Worm (Caenorhabditis elegans) whole organism, midembryonic: ENCODE results near the gene F02D8.4.
"Not testable (repeated sequence)": the region's sequence is repeated elsewhere in the genome, so short reads cannot be mapped to it uniquely, and the experiment has no call there.

Experiments used
- T22C8.4 ChIP-seq: fragments of 200-800 bp; sonication (Bioruptor generic); IDR thresholded peaks from 2 replicates; pipeline ENCODE4 v1.3.6; 2022; ENCODE audit warnings: missing genetic modification characterization, missing compliant biosample characterization
- cog-1 ChIP-seq: sonication (generic microtip); optimal IDR thresholded peaks from 2 replicates; lab custom pipeline; 2016; ENCODE audit warnings: missing genetic modification characterization, missing compliant biosample characterization
- flt-1 ChIP-seq: fragments of 200-800 bp; sonication (Bioruptor generic); IDR thresholded peaks from 2 replicates; pipeline ENCODE4 v1.3.6; 2022; ENCODE audit warnings: missing genetic modification characterization, missing compliant biosample characterization
- klf-2 ChIP-seq: fragments of 200-800 bp; sonication (Bioruptor generic); conservative IDR thresholded peaks from 2 replicates; pipeline ENCODE4 v1.3.6; 2022; ENCODE audit warnings: missing genetic modification reagents, missing genetic modification characterization, missing compliant biosample characterization
- med-1 ChIP-seq: sonication (generic microtip); optimal IDR thresholded peaks from 2 replicates; lab custom pipeline; 2017; ENCODE audit warnings: missing genetic modification characterization, mild to moderate bottlenecking, missing compliant biosample characterization, antibody characterized with exemption, missing genetic modification reagents; ENCODE audit not compliant: insufficient read depth
- ref-1 ChIP-seq: fragments of 200-800 bp; sonication (Bioruptor generic); conservative IDR thresholded peaks from 2 replicates; pipeline ENCODE4 v1.3.6; 2022; ENCODE audit warnings: missing genetic modification reagents, missing genetic modification characterization, missing compliant biosample characterization
- tab-1 ChIP-seq: fragments of 200-800 bp; sonication (Bioruptor generic); IDR thresholded peaks from 2 replicates; pipeline ENCODE4 v1.3.6; 2022; ENCODE audit warnings: missing genetic modification characterization, missing compliant biosample characterization
- ztf-23 ChIP-seq: fragments of 200-800 bp; sonication (Bioruptor generic); IDR thresholded peaks from 2 replicates; pipeline ENCODE4 v1.3.6; 2022; ENCODE audit warnings: missing genetic modification reagents, missing genetic modification characterization, missing compliant biosample characterization
- ztf-29 ChIP-seq: fragments of 200-800 bp; sonication (Bioruptor generic); IDR thresholded peaks from 2 replicates; pipeline ENCODE4 v1.3.6; 2022; ENCODE audit warnings: missing genetic modification reagents, missing genetic modification characterization, missing compliant biosample characterization

The F02D8.4 gene

DNA sequence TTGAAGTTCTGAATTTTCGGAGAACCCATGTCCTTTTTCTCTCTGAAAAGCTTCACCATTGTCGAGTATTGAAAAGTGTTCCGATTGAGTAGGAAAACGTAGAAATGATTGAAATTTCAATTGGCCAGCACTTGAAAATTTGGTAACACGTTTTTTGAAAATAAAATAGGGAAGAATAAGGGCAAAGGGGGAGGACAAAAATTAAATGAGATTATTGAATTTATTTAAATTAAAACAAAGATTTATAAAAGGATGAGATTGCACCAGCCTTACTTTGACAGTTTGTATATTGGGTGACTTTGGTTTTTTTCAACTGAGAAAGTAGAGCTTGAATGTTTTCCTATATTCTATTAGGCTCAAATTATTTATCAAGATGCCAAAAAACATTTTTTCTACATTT lies 29.5 kb downstream of the F02D8.4 start, which contains the start of gene obr-2:
Gene obr-2 (minus strand): TSS at position 101 of the 400 bp plus-strand sequence.
- TF ChIP-seq ztf-29 (GFP tag; lab: Robert Waterston, UW) (no peak), flt-1 (GFP tag; lab: Robert Waterston, UW) (no peak), tab-1 (GFP tag; lab: Robert Waterston, UW) (no peak), klf-2 (GFP tag; lab: Robert Waterston, UW) (no peak), cog-1 (tag; lab: Kevin White, UChicago) (no peak), ztf-23 (GFP tag; lab: Robert Waterston, UW) (no peak), ref-1 (GFP tag; lab: Robert Waterston, UW) (no peak), med-1 (GFP tag; lab: Kevin White, UChicago) (no peak), T22C8.4 (no peak)

DNA sequence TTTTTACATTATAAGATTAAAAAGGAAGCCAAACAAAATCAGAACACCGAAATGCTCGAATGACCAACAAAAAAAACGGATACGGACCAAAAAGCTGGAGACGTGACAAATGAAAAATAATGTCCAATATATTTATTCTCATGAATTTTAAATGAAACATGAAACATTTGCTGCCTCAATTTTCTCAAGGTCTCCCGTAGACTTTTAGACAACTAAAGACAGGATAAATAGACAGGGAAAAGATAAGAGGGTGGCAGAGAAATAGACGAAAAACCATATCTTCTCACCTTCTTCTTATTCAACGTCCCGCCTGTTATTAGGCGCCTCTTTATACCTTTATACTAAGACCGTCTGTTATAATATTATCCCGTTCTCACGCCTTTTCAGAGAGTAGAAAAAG lies 31.1 kb downstream of the F02D8.4 start:
- no peak for TF ChIP-seq ztf-23 (GFP tag; lab: Robert Waterston, UW)
- TF ChIP-seq med-1 (GFP tag; lab: Kevin White, UChicago), result no peak

ce11 chrV:15016795-15017429 lies 32.2 kb downstream of the F02D8.4 start:
- TF ChIP-seq cog-1 (tag; lab: Kevin White, UChicago) (no peak), T22C8.4 (no peak), ztf-23 (GFP tag; lab: Robert Waterston, UW) (no peak), klf-2 (GFP tag; lab: Robert Waterston, UW) (no peak)

- no peak for TF ChIP-seq med-1 (GFP tag; lab: Kevin White, UChicago)
- no peak for TF ChIP-seq ztf-29 (GFP tag; lab: Robert Waterston, UW)
- no peak for TF ChIP-seq tab-1 (GFP tag; lab: Robert Waterston, UW)
- TF ChIP-seq T22C8.4, result no peak
- no peak for TF ChIP-seq klf-2 (GFP tag; lab: Robert Waterston, UW)
- no peak for TF ChIP-seq cog-1 (tag; lab: Kevin White, UChicago)
- TF ChIP-seq flt-1 (GFP tag; lab: Robert Waterston, UW), result no peak
- no peak for TF ChIP-seq ztf-23 (GFP tag; lab: Robert Waterston, UW)
Measured at ce11 chrV:15020229-15020628, 35.5 kb downstream of the F02D8.4 start, which contains the start of gene F14H8.2. F14H8.2 (minus strand) TSS chrV:15020329.

DNA sequence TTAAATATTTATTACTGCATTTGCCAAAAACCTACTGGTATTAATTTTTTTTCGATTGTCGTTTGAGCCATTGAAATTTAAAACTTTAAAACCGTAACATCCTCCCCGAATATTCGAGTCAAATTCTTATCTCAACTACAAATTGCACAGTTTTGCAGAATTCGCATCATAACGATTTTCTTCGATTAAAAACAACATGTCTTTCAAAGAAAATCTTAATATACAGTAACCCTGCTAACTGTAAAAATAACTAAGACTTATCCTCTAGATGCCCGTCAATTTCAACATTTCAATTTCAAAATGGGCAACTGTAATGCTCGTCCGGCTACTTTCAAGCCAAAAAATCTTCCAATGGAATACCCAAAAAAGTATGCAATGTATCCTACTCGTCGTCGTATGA lies 36.0 kb downstream of the F02D8.4 start, which contains the start of gene F14H8.5:
Gene F14H8.5 (plus strand): TSS at position 301 of the 400 bp plus-strand sequence.
- TF ChIP-seq ref-1 (GFP tag; lab: Robert Waterston, UW), result no peak
- no peak for TF ChIP-seq klf-2 (GFP tag; lab: Robert Waterston, UW)
- no peak for TF ChIP-seq cog-1 (tag; lab: Kevin White, UChicago)
- TF ChIP-seq ztf-23 (GFP tag; lab: Robert Waterston, UW), result no peak
- no peak for TF ChIP-seq tab-1 (GFP tag; lab: Robert Waterston, UW)
- TF ChIP-seq med-1 (GFP tag; lab: Kevin White, UChicago), result no peak
- no peak for TF ChIP-seq ztf-29 (GFP tag; lab: Robert Waterston, UW)
- TF ChIP-seq flt-1 (GFP tag; lab: Robert Waterston, UW), result no peak
- TF ChIP-seq T22C8.4, result no peak

ce11 chrV:15023544-15023943 lies 38.9 kb downstream of the F02D8.4 start, which contains the start of gene F14H8.4:
F14H8.4 (plus strand) TSS chrV:15023844.
- TF ChIP-seq flt-1 (GFP tag; lab: Robert Waterston, UW), result no peak
- TF ChIP-seq T22C8.4, result no peak
- TF ChIP-seq klf-2 (GFP tag; lab: Robert Waterston, UW), result no peak
- TF ChIP-seq med-1 (GFP tag; lab: Kevin White, UChicago), result no peak
- TF ChIP-seq ref-1 (GFP tag; lab: Robert Waterston, UW), result no peak
- TF ChIP-seq cog-1 (tag; lab: Kevin White, UChicago), result no peak
- no peak for TF ChIP-seq ztf-23 (GFP tag; lab: Robert Waterston, UW)
- TF ChIP-seq ztf-29 (GFP tag; lab: Robert Waterston, UW), result no peak
- TF ChIP-seq tab-1 (GFP tag; lab: Robert Waterston, UW), result no peak

- TF ChIP-seq ztf-29 (GFP tag; lab: Robert Waterston, UW), result no peak
- TF ChIP-seq flt-1 (GFP tag; lab: Robert Waterston, UW), result no peak
Measured at ce11 chrV:15028896-15029519, 44.3 kb downstream of the F02D8.4 start, which contains the start of gene F14H8.8. F14H8.8 (plus strand) TSS chrV:15029469.

DNA sequence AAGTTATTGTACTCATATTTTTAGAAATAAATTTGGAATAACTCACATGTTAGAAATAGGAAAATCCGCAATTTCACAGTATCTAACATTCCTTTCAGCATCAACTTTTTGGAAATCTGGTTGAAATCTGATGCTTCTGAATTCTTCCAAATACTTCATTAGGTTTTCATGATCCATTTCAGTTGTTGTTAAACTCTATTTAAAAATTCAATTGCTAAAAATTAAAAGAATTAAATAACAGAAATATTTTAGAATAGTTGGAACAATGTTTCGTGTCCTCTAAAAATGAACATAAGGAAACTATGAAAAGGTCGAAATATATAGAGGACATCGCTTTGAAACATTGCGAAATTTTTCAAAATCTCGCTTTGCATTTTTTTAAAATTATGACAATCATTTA lies 46.7 kb downstream of the F02D8.4 start, which contains the start of gene cng-1:
Gene cng-1 (minus strand): TSS at position 101 of the 400 bp plus-strand sequence.
- TF ChIP-seq T22C8.4; cog-1 (tag; lab: Kevin White, UChicago); ztf-23 (GFP tag; lab: Robert Waterston, UW): not testable (repeated sequence)

- not testable (repeated sequence) for TF ChIP-seq tab-1, ztf-23, flt-1 (GFP tag; lab: Robert Waterston, UW)
Measured at ce11 chrV:15036769-15037168, 52.1 kb downstream of the F02D8.4 start, which contains the start of gene melo-3. melo-3 (minus strand) TSS chrV:15036869.
